Fruit fly (Drosophila melanogaster) whole organism, embryonic: Measurements from ENCODE around the gene GluProRS.

Experiments used
- Awh ChIP-seq: fragments of 200-800 bp; sonication (Bioruptor generic); IDR thresholded peaks from 2 replicates; pipeline ENCODE4, ENCODE4 v1.3.6; 2022; ENCODE audit warnings: missing biosample characterization, missing genetic modification characterization
- BEAF-32 ChIP-seq: fragments of 200-800 bp; sonication (Bioruptor generic); optimal IDR thresholded peaks from 3 replicates; lab custom pipeline; 2017; ENCODE audit warnings: missing biosample characterization, missing genetic modification characterization, mild to moderate bottlenecking, moderate library complexity, missing genetic modification reagents
- CG12071 ChIP-seq: fragments of 200-800 bp; sonication (Bioruptor generic); optimal IDR thresholded peaks from 3 replicates; lab custom pipeline; 2018; ENCODE audit warnings: missing biosample characterization, mild to moderate bottlenecking, missing genetic modification characterization
- CG12155 ChIP-seq: fragments of 200-800 bp; sonication (Bioruptor generic); optimal IDR thresholded peaks from 3 replicates; lab custom pipeline; 2016; ENCODE audit warnings: missing biosample characterization, missing genetic modification characterization
- CG12391 ChIP-seq: fragments of 200-800 bp; sonication (Bioruptor generic); optimal IDR thresholded peaks from 3 replicates; lab custom pipeline; 2018; ENCODE audit warnings: missing biosample characterization, mild to moderate bottlenecking, missing genetic modification characterization, moderate library complexity
- CG14860 ChIP-seq: fragments of 200-800 bp; sonication (Bioruptor generic); IDR thresholded peaks from 3 replicates; pipeline ENCODE4 v1.3.6; 2022; ENCODE audit warnings: missing biosample characterization, missing genetic modification characterization; ENCODE audit not compliant: partially characterized antibody
- CG15011 ChIP-seq: fragments of 200-800 bp; sonication (Bioruptor generic); optimal IDR thresholded peaks from 3 replicates; lab custom pipeline; 2018; ENCODE audit warnings: missing biosample characterization, mild to moderate bottlenecking, missing genetic modification characterization
- CG15514 ChIP-seq: fragments of 200-800 bp; sonication (Bioruptor generic); optimal IDR thresholded peaks from 3 replicates; lab custom pipeline; 2017; ENCODE audit warnings: missing biosample characterization, missing genetic modification characterization, mild to moderate bottlenecking, moderate library complexity, missing genetic modification reagents
- CG16779 ChIP-seq: fragments of 200-800 bp; sonication (Bioruptor generic); IDR thresholded peaks from 2 replicates; pipeline ENCODE4 v1.3.6; 2022; ENCODE audit warnings: missing biosample characterization, missing genetic modification characterization
- CG17361 ChIP-seq: fragments of 200-800 bp; sonication (Bioruptor generic); IDR thresholded peaks from 3 replicates; pipeline ENCODE4 v1.3.6; 2022; ENCODE audit warnings: missing biosample characterization, missing genetic modification characterization
- CG1792 ChIP-seq: fragments of 200-800 bp; sonication (Bioruptor generic); optimal IDR thresholded peaks from 2 replicates; lab custom pipeline; 2016; ENCODE audit warnings: missing biosample characterization, missing genetic modification characterization
- CG18262 ChIP-seq: fragments of 200-800 bp; optimal IDR thresholded peaks from 3 replicates; lab custom pipeline; 2019; ENCODE audit warnings: missing biosample characterization, mild to moderate bottlenecking, missing genetic modification characterization, moderate library complexity
- CG18619 ChIP-seq: fragments of 200-800 bp; sonication (Bioruptor generic); optimal IDR thresholded peaks from 3 replicates; lab custom pipeline; 2017; ENCODE audit warnings: missing biosample characterization, mild to moderate bottlenecking, missing genetic modification characterization
- CG2202 ChIP-seq: fragments of 200-800 bp; sonication (Bioruptor generic); optimal IDR thresholded peaks from 2 replicates; lab custom pipeline; 2018; ENCODE audit warnings: missing biosample characterization, mild to moderate bottlenecking, missing genetic modification characterization
- CG3065 ChIP-seq: fragments of 200-800 bp; sonication (Bioruptor generic); optimal IDR thresholded peaks from 2 replicates; lab custom pipeline; 2016; ENCODE audit warnings: missing biosample characterization, missing genetic modification characterization
- CG4282 ChIP-seq: fragments of 200-800 bp; sonication (Bioruptor generic); optimal IDR thresholded peaks from 2 replicates; lab custom pipeline; 2016; ENCODE audit warnings: missing biosample characterization, missing genetic modification characterization
- CG4820 ChIP-seq: fragments of 200-800 bp; sonication (Bioruptor generic); optimal IDR thresholded peaks from 3 replicates; lab custom pipeline; 2016; ENCODE audit warnings: missing biosample characterization, missing genetic modification characterization
- Dad ChIP-seq: fragments of 200-800 bp; sonication (Bioruptor generic); optimal IDR thresholded peaks from 3 replicates; lab custom pipeline; 2016; ENCODE audit warnings: missing biosample characterization, missing genetic modification characterization
- Dref ChIP-seq: fragments of 200-800 bp; sonication (Bioruptor generic); IDR thresholded peaks from 2 replicates; pipeline ENCODE4 v1.3.6; 2022; ENCODE audit warnings: missing biosample characterization, missing genetic modification characterization
- HLH54F ChIP-seq: fragments of 200-800 bp; sonication (Bioruptor generic); optimal IDR thresholded peaks from 3 replicates; lab custom pipeline; 2016; ENCODE audit warnings: missing biosample characterization, missing genetic modification characterization
- Hr39 ChIP-seq: fragments of >200 bp; optimal IDR thresholded peaks from 2 replicates; lab custom pipeline; 2017
- Hsf ChIP-seq: fragments of 200-800 bp; sonication (Bioruptor generic); optimal IDR thresholded peaks from 3 replicates; lab custom pipeline; 2016; ENCODE audit warnings: missing biosample characterization, missing genetic modification characterization
- Myb ChIP-seq: fragments of 200-800 bp; sonication (Bioruptor generic); optimal IDR thresholded peaks from 2 replicates; lab custom pipeline; 2016; ENCODE audit warnings: missing biosample characterization, missing genetic modification characterization
- Sox100B ChIP-seq: fragments of 200-800 bp; sonication (Bioruptor generic); optimal IDR thresholded peaks from 3 replicates; lab custom pipeline; 2018; ENCODE audit warnings: missing biosample characterization, mild to moderate bottlenecking, missing genetic modification characterization
- Xbp1 ChIP-seq: fragments of 200-800 bp; sonication (Bioruptor generic); optimal IDR thresholded peaks from 3 replicates; lab custom pipeline; 2016; ENCODE audit warnings: missing biosample characterization, mild to moderate bottlenecking, missing genetic modification characterization
- YL-1 ChIP-seq: fragments of 200-800 bp; sonication (Bioruptor generic); optimal IDR thresholded peaks from 3 replicates; lab custom pipeline; 2017; ENCODE audit warnings: missing biosample characterization, mild to moderate bottlenecking, missing genetic modification characterization
- ash1 ChIP-seq: fragments of 200-800 bp; sonication (Bioruptor generic); optimal IDR thresholded peaks from 2 replicates; lab custom pipeline; 2018; ENCODE audit warnings: missing biosample characterization, mild to moderate bottlenecking, missing genetic modification characterization
- ato ChIP-seq: fragments of 200-800 bp; sonication (Bioruptor generic); IDR thresholded peaks from 2 replicates; pipeline ENCODE4 v1.3.6; 2022; ENCODE audit warnings: missing biosample characterization, missing genetic modification characterization; ENCODE audit not compliant: partially characterized antibody
- bbx ChIP-seq: fragments of 200-800 bp; sonication (Bioruptor generic); IDR thresholded peaks from 2 replicates; pipeline ENCODE4 v1.3.6; 2022; ENCODE audit warnings: missing biosample characterization, missing genetic modification characterization; ENCODE audit not compliant: partially characterized antibody
- dimm ChIP-seq: fragments of 200-800 bp; sonication (Bioruptor generic); IDR thresholded peaks from 2 replicates; pipeline ENCODE4 v1.3.6; 2022; ENCODE audit warnings: missing biosample characterization, missing genetic modification characterization
- dpn ChIP-seq, 2 experiments: fragments of 200-800 bp; sonication (Bioruptor generic); optimal IDR thresholded peaks; 3 replicates each; lab custom pipeline; 2016; ENCODE audit warnings: missing biosample characterization in 2 of 2, missing genetic modification characterization in 2 of 2
- en ChIP-seq: fragments of 200-800 bp; sonication (Bioruptor generic); optimal IDR thresholded peaks from 2 replicates; lab custom pipeline; 2016; ENCODE audit warnings: missing biosample characterization, missing genetic modification characterization
- fd96Cb ChIP-seq: fragments of 200-800 bp; sonication (Bioruptor generic); optimal IDR thresholded peaks from 2 replicates; lab custom pipeline; 2018; ENCODE audit warnings: missing biosample characterization, mild to moderate bottlenecking, missing genetic modification characterization, moderate library complexity
- jing ChIP-seq: fragments of 200-800 bp; sonication (Bioruptor generic); optimal IDR thresholded peaks from 2 replicates; lab custom pipeline; 2018; ENCODE audit warnings: missing biosample characterization, mild to moderate bottlenecking, missing genetic modification characterization
- lmd ChIP-seq: fragments of 200-800 bp; sonication (Bioruptor generic); IDR thresholded peaks from 2 replicates; pipeline ENCODE4 v1.3.6; 2022; ENCODE audit warnings: missing biosample characterization, missing genetic modification characterization
- luna ChIP-seq: fragments of 200-800 bp; sonication (Bioruptor generic); optimal IDR thresholded peaks from 2 replicates; lab custom pipeline; 2016; ENCODE audit warnings: missing biosample characterization, missing genetic modification characterization
- mirr ChIP-seq: fragments of 200-800 bp; sonication (Bioruptor generic); optimal IDR thresholded peaks from 3 replicates; lab custom pipeline; 2018; ENCODE audit warnings: missing biosample characterization, mild to moderate bottlenecking, missing genetic modification characterization
- nau ChIP-seq: fragments of 200-800 bp; sonication (Bioruptor generic); optimal IDR thresholded peaks from 3 replicates; lab custom pipeline; 2017; ENCODE audit warnings: missing biosample characterization, mild to moderate bottlenecking, missing genetic modification characterization, missing genetic modification reagents
- nmo ChIP-seq: fragments of 200-800 bp; sonication (Bioruptor generic); optimal IDR thresholded peaks from 2 replicates; lab custom pipeline; 2018; ENCODE audit warnings: missing biosample characterization, mild to moderate bottlenecking, missing genetic modification characterization, moderate library complexity
- odd ChIP-seq: fragments of 200-800 bp; sonication (Bioruptor generic); optimal IDR thresholded peaks from 2 replicates; lab custom pipeline; 2017; ENCODE audit warnings: missing biosample characterization, mild to moderate bottlenecking, missing genetic modification characterization
- ro ChIP-seq: fragments of 200-800 bp; sonication (Bioruptor generic); IDR thresholded peaks from 2 replicates; pipeline ENCODE4 v1.3.6; 2022; ENCODE audit warnings: missing biosample characterization, missing genetic modification characterization
- run ChIP-seq: fragments of 200-800 bp; sonication (Bioruptor generic); optimal IDR thresholded peaks from 3 replicates; lab custom pipeline; 2018; ENCODE audit warnings: missing biosample characterization, mild to moderate bottlenecking, missing genetic modification characterization
- seq ChIP-seq: fragments of 200-800 bp; sonication (Bioruptor generic); IDR thresholded peaks from 2 replicates; pipeline ENCODE4 v1.3.6; 2022; ENCODE audit warnings: missing biosample characterization, missing genetic modification characterization
- stwl ChIP-seq: fragments of 200-800 bp; sonication (Bioruptor generic); optimal IDR thresholded peaks from 3 replicates; lab custom pipeline; 2018; ENCODE audit warnings: missing biosample characterization, mild to moderate bottlenecking, missing genetic modification characterization, moderate library complexity
- tna ChIP-seq: fragments of 200-800 bp; sonication (Bioruptor generic); IDR thresholded peaks from 2 replicates; pipeline ENCODE4 v1.3.6; 2022; ENCODE audit warnings: missing biosample characterization, missing genetic modification characterization; ENCODE audit not compliant: partially characterized antibody
- trh ChIP-seq: fragments of 200-800 bp; sonication (Bioruptor generic); optimal IDR thresholded peaks from 2 replicates; lab custom pipeline; 2016; ENCODE audit warnings: missing biosample characterization, missing genetic modification characterization
- vnd ChIP-seq: fragments of 200-800 bp; sonication (Bioruptor generic); IDR thresholded peaks from 3 replicates; pipeline ENCODE4 v1.3.6; 2022; ENCODE audit warnings: missing biosample characterization, missing genetic modification characterization; ENCODE audit not compliant: partially characterized antibody
- zen2 ChIP-seq: fragments of 200-800 bp; sonication (Bioruptor generic); IDR thresholded peaks from 3 replicates; pipeline ENCODE4 v1.3.6; 2022; ENCODE audit warnings: missing biosample characterization, missing genetic modification characterization; ENCODE audit not compliant: partially characterized antibody
- zf30C ChIP-seq: fragments of 200-800 bp; sonication (Bioruptor generic); optimal IDR thresholded peaks from 3 replicates; lab custom pipeline; 2018; ENCODE audit warnings: missing biosample characterization, mild to moderate bottlenecking, missing genetic modification characterization
- zfh1 ChIP-seq: fragments of 200-800 bp; sonication (Bioruptor generic); IDR thresholded peaks from 3 replicates; pipeline ENCODE4 v1.3.6; 2022; ENCODE audit warnings: missing biosample characterization, missing genetic modification characterization

The GluProRS gene

DNA sequence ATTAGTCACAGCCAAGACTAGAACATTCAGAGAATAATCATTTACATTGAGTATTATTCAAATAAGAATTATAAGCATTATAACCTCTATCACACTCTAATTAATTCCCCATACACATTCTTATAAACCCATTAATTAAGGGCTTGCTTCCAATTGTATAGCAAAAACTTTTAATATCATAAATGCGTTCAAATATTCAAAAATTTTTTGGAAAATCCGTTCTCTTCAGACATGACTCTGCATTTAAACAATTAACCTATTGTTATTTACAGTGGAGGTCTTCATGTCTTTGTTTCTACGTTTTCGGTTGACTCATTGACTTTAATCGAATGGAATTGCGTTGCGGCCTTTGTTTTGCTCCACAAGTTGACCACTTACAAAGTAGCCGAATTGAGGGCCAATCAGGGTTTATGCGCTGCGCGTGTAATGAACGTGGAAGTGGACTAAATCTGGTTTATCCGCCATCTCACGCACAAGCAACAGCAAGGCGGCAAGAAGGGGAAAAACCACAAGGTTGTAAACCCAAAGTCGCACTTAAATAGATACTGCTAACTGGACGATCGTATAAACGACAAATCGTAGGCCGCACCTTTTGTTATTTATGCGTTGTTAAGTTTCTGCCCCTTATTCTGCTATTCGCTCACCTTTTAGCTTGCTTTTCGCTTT lies 37.2 kb downstream of the GluProRS start (continued):
- TF ChIP-seq CG18262 (tag; lab: Kevin White, UChicago) (no peak), CG1792 (GFP tag; lab: Kevin White, UChicago) (peak; percentile 40), en (no peak), mirr (GFP tag; lab: Kevin White, UChicago) (peak; percentile 87), trh (GFP tag; lab: Kevin White, UChicago) (no peak), run (peak; percentile 20), dpn (GFP tag; optimal IDR thresholded peaks at IDR 0.05; lab: Kevin White, UChicago) (peak in 1 of 2 experiments; percentile 25), YL-1 (GFP tag; lab: Kevin White, UChicago) (no peak), ash1 (GFP tag; lab: Kevin White, UChicago) (peak; percentile 34), CG12155 (GFP tag; lab: Kevin White, UChicago) (no peak), Sox100B (GFP tag; lab: Kevin White, UChicago) (no peak), BEAF-32 (GFP tag; lab: Kevin White, UChicago) (no peak), HLH54F (GFP tag; lab: Kevin White, UChicago) (peak; percentile 45), CG3065 (GFP tag; lab: Kevin White, UChicago) (no peak), CG4282 (GFP tag; lab: Kevin White, UChicago) (no peak), CG16779 (GFP tag; lab: Robert Waterston, UW) (peak; percentile 75), luna (GFP tag; lab: Kevin White, UChicago) (no peak), CG17361 (GFP tag; lab: Robert Waterston, UW) (no peak), seq (peak; percentile 69), lmd (peak; percentile 56; the same call in 1 of the 2 replicates), stwl (tag; lab: Kevin White, UChicago) (no peak), fd96Cb (tag; lab: Kevin White, UChicago) (no peak), CG4820 (GFP tag; lab: Kevin White, UChicago) (peak; percentile 88), CG14860 (GFP tag; lab: Robert Waterston, UW) (no peak), Hr39 (lab: Kevin White, UChicago) (no peak), CG15011 (no peak), CG18619 (peak; percentile 14), Myb (peak; percentile 22), Dad (GFP tag; lab: Kevin White, UChicago) (peak; percentile 39), CG12391 (tag; lab: Kevin White, UChicago) (peak; percentile 3), bbx (no peak), Xbp1 (GFP tag; lab: Kevin White, UChicago) (peak; percentile 16), CG15514 (GFP tag; lab: Kevin White, UChicago) (peak; percentile 61), zf30C (no peak), tna (no peak), ato (GFP tag; lab: Robert Waterston, UW) (no peak), Dref (GFP tag; lab: Robert Waterston, UW) (no peak), Hsf (GFP tag; lab: Kevin White, UChicago) (peak; percentile 17), vnd (no peak), zfh1 (GFP tag; lab: Robert Waterston, UW) (no peak), CG12071 (GFP tag; lab: Kevin White, UChicago) (peak; percentile 52), dimm (no peak), nau (GFP tag; lab: Kevin White, UChicago) (peak; percentile 43), Awh (peak; percentile 64), odd (GFP tag; lab: Kevin White, UChicago) (no peak), jing (GFP tag; lab: Kevin White, UChicago) (no peak), zen2 (GFP tag; lab: Robert Waterston, UW) (no peak), ro (GFP tag; lab: Robert Waterston, UW) (no peak), nmo (GFP tag; lab: Kevin White, UChicago) (no peak), CG2202 (no peak)
